Worm (Caenorhabditis elegans) whole organism, midembryonic: ENCODE measurements around the gene K11H3.5.

Source experiments
- T22C8.4 ChIP-seq: fragments of 200-800 bp; sonication (Bioruptor generic); IDR thresholded peaks from 2 replicates; pipeline ENCODE4 v1.3.6; 2022; ENCODE audit warnings: missing genetic modification characterization, missing compliant biosample characterization
- cog-1 ChIP-seq: sonication (generic microtip); optimal IDR thresholded peaks from 2 replicates; lab custom pipeline; 2016; ENCODE audit warnings: missing genetic modification characterization, missing compliant biosample characterization
- flt-1 ChIP-seq: fragments of 200-800 bp; sonication (Bioruptor generic); IDR thresholded peaks from 2 replicates; pipeline ENCODE4 v1.3.6; 2022; ENCODE audit warnings: missing genetic modification characterization, missing compliant biosample characterization
- klf-2 ChIP-seq: fragments of 200-800 bp; sonication (Bioruptor generic); conservative IDR thresholded peaks from 2 replicates; pipeline ENCODE4 v1.3.6; 2022; ENCODE audit warnings: missing genetic modification reagents, missing genetic modification characterization, missing compliant biosample characterization
- med-1 ChIP-seq: sonication (generic microtip); optimal IDR thresholded peaks from 2 replicates; lab custom pipeline; 2017; ENCODE audit warnings: missing genetic modification characterization, mild to moderate bottlenecking, missing compliant biosample characterization, antibody characterized with exemption, missing genetic modification reagents; ENCODE audit not compliant: insufficient read depth
- tab-1 ChIP-seq: fragments of 200-800 bp; sonication (Bioruptor generic); IDR thresholded peaks from 2 replicates; pipeline ENCODE4 v1.3.6; 2022; ENCODE audit warnings: missing genetic modification characterization, missing compliant biosample characterization
- ztf-23 ChIP-seq: fragments of 200-800 bp; sonication (Bioruptor generic); IDR thresholded peaks from 2 replicates; pipeline ENCODE4 v1.3.6; 2022; ENCODE audit warnings: missing genetic modification reagents, missing genetic modification characterization, missing compliant biosample characterization
- ztf-29 ChIP-seq: fragments of 200-800 bp; sonication (Bioruptor generic); IDR thresholded peaks from 2 replicates; pipeline ENCODE4 v1.3.6; 2022; ENCODE audit warnings: missing genetic modification reagents, missing genetic modification characterization, missing compliant biosample characterization

DNA sequence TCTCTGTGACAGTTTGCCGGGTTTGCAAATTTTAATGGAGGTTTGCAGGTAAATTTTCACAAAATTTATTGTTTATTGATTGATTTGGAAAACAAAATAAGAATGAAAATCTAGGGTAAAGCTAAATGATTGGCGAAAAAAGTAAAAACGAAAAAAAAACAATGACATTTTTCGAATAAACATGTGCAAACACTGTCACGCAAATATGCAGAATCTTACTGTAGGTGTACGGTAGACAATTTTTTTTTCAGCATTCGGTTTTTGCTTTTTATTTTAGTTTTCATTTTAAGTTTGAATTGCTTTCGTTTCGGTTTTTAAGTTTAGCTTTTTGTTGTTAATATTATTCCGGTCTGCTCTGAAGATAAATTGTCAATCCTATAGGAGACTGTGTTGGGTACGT lies 25.7 kb upstream of the K11H3.5 start:
- TF ChIP-seq klf-2 = no peak
- no peak for TF ChIP-seq cog-1 (tag; lab: Kevin White, UChicago)
- no peak for TF ChIP-seq ztf-29
- TF ChIP-seq T22C8.4 (GFP tag; lab: Robert Waterston, UW) = no peak
- no peak for TF ChIP-seq med-1 (GFP tag; lab: Kevin White, UChicago)
- no peak for TF ChIP-seq ztf-23 (GFP tag; lab: Robert Waterston, UW)
- TF ChIP-seq tab-1 (GFP tag; lab: Robert Waterston, UW) = no peak
- TF ChIP-seq flt-1 = no peak
